Fruit fly (Drosophila melanogaster) whole organism: ENCODE results near the gene scrib.

ENCODE experiments used
- CG8478 ChIP-seq: fragments of >200 bp; optimal IDR thresholded peaks from 2 replicates; lab custom pipeline; 2018; ENCODE audit warnings: inconsistent platforms
- EcR ChIP-seq, 2 experiments: fragments of >200 bp; optimal IDR thresholded peaks; 2 replicates each; lab custom pipeline; 2017; ENCODE audit warnings: missing biosample characterization in 2 of 2, missing genetic modification characterization in 2 of 2, missing genetic modification reagents in 2 of 2
- pan ChIP-seq: fragments of >200 bp; optimal IDR thresholded peaks from 2 replicates; lab custom pipeline; 2017
- psq ChIP-seq: fragments of >200 bp; optimal IDR thresholded peaks from 2 replicates; lab custom pipeline; 2017
- usp ChIP-seq: fragments of >200 bp; optimal IDR thresholded peaks from 2 replicates; lab custom pipeline; 2017; ENCODE audit warnings: missing biosample characterization, missing genetic modification characterization, mixed read lengths

DNA sequence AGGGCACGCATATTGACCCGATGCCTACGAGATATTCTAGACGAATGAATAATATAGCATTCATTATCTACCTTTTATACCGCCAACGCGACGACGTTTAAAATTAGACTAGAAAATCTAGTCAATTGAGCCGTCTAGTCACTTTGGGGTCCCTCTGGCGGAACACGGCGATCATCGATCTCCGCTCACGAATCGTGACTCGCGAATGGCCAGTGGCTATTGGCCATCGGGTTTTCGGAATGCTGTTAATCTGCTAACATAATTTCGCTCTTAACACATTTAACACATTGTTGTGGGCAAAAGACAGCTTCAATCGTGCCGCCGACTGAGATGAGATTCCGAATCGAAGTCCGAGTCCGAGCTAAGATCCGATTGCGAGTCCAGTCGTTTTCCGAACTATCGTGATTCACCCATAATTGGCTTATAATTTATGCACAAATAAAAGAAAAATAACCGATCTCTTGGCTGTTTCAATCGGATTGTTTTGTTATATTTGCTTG is 85.2 kb downstream of the scrib start, which contains the start of gene TwdlP:
- TF ChIP-seq usp (GFP tag; lab: Kevin White, UChicago) (no peak), CG8478 (lab: Kevin White, UChicago) (no peak), psq (no peak), EcR (GFP tag; optimal IDR thresholded peaks at IDR 0.05; lab: Kevin White, UChicago) (no peak), pan (lab: Kevin White, UChicago) (no peak)
